Fruit fly (Drosophila melanogaster): ENCODE measurements around the gene CG7300.
A peak's percentile ranks its signal among the peaks of the same experiment; 100 is the strongest.

CG7300 gene

dm6 chr2L:10736993-10737756, 39.3 kb upstream of the CG7300 start, which contains the start of the genes Vha16-5 and CG12299 (continued):
- no peak for TF ChIP-seq kah (GFP tag; optimal IDR thresholded peaks at IDR 0.05)
- TF ChIP-seq ERR (GFP tag; optimal IDR thresholded peaks at IDR 0.05): no peak
- TF ChIP-seq CG15514 (GFP tag; optimal IDR thresholded peaks at IDR 0.05): peak; percentile 83
- no peak for TF ChIP-seq zf30C (GFP tag; optimal IDR thresholded peaks at IDR 0.05)
- peak; percentile 53 for TF ChIP-seq NK7.1 (GFP tag; optimal IDR thresholded peaks at IDR 0.05)
- peak; percentile 72 for TF ChIP-seq CG12659 (GFP tag; optimal IDR thresholded peaks at IDR 0.05)
- no peak for TF ChIP-seq sima (GFP tag; optimal IDR thresholded peaks at IDR 0.05)
- TF ChIP-seq dysf (GFP tag; IDR thresholded peaks at IDR 0.05): peak; percentile 91
- peak; percentile 70 for TF ChIP-seq jumu (GFP tag; optimal IDR thresholded peaks at IDR 0.05)
- TF ChIP-seq Hmx (GFP tag; optimal IDR thresholded peaks at IDR 0.05): no peak
- TF ChIP-seq CG9609 (GFP tag; optimal IDR thresholded peaks at IDR 0.05): peak; percentile 89
- peak; percentile 77 for TF ChIP-seq ap (GFP tag; IDR thresholded peaks at IDR 0.05)
- TF ChIP-seq CG11723 (GFP tag; optimal IDR thresholded peaks at IDR 0.05): peak; percentile 65
- TF ChIP-seq pb (GFP tag; optimal IDR thresholded peaks at IDR 0.05): peak; percentile 69
- peak; percentile 70 for TF ChIP-seq wdn (GFP tag; IDR thresholded peaks at IDR 0.05)
- TF ChIP-seq az2 (GFP tag; optimal IDR thresholded peaks at IDR 0.05): peak; percentile 87
- no peak for TF ChIP-seq oc (tag; optimal IDR thresholded peaks at IDR 0.05)
- TF ChIP-seq HLH3B (GFP tag; IDR thresholded peaks at IDR 0.05): peak; percentile 93
- TF ChIP-seq Six4 (GFP tag; optimal IDR thresholded peaks at IDR 0.05): peak; percentile 77
- TF ChIP-seq CG17361 (GFP tag; IDR thresholded peaks at IDR 0.05): peak; percentile 55; the same call in 1 of the 3 replicates
- TF ChIP-seq CG1233 (GFP tag; optimal IDR thresholded peaks at IDR 0.05): peak; percentile 35
- peak; percentile 91 for TF ChIP-seq CG6272 (GFP tag; IDR thresholded peaks at IDR 0.05)
- peak; percentile 78 for TF ChIP-seq CG7987 (GFP tag; optimal IDR thresholded peaks at IDR 0.05)
- no peak for TF ChIP-seq CG5180 (GFP tag; optimal IDR thresholded peaks at IDR 0.05)
- TF ChIP-seq CG4617 (GFP tag; optimal IDR thresholded peaks at IDR 0.05; ENCODE audit: borderline replicate concordance): peak; percentile 78
- TF ChIP-seq CG11247 (GFP tag; IDR thresholded peaks at IDR 0.05): peak; percentile 88
- peak; percentile 54 for TF ChIP-seq stwl (tag; optimal IDR thresholded peaks at IDR 0.05)
- no peak for TF ChIP-seq Asciz (GFP tag; optimal IDR thresholded peaks at IDR 0.05)
- peak; percentile 65 for TF ChIP-seq CG4854 (GFP tag; optimal IDR thresholded peaks at IDR 0.05)
- TF ChIP-seq GATAe (GFP tag; conservative IDR thresholded peaks at IDR 0.05): no peak; the same call in 1 of the 2 replicates
- peak; percentile 55 for TF ChIP-seq Taf1 (GFP tag; IDR thresholded peaks at IDR 0.05)
- TF ChIP-seq mirr (GFP tag; optimal IDR thresholded peaks at IDR 0.05): peak; percentile 47
- TF ChIP-seq exex (tag; optimal IDR thresholded peaks at IDR 0.05): no peak
- peak; percentile 77 for TF ChIP-seq CG13624 (GFP tag; optimal IDR thresholded peaks at IDR 0.05)
- peak; percentile 92 for TF ChIP-seq Hsf (GFP tag; optimal IDR thresholded peaks at IDR 0.05)
- TF ChIP-seq CG15073 (GFP tag; optimal IDR thresholded peaks at IDR 0.05): no peak
- TF ChIP-seq HLHmδ (GFP tag; optimal IDR thresholded peaks at IDR 0.05): no peak
- peak; percentile 81 for TF ChIP-seq NfI (GFP tag; optimal IDR thresholded peaks at IDR 0.05)
- peak; percentile 37 for TF ChIP-seq twi (tag; optimal IDR thresholded peaks at IDR 0.05)
- peak; percentile 49 for TF ChIP-seq CG13296 (GFP tag; optimal IDR thresholded peaks at IDR 0.05)
- no peak for TF ChIP-seq hkb (optimal IDR thresholded peaks at IDR 0.05)
- TF ChIP-seq hkb (GFP tag; IDR thresholded peaks at IDR 0.05): peak; percentile 84
- no peak for TF ChIP-seq CG1529 (GFP tag; optimal IDR thresholded peaks at IDR 0.05)
- peak; percentile 70 for TF ChIP-seq CG30020 (tag; optimal IDR thresholded peaks at IDR 0.05)
- TF ChIP-seq luna (GFP tag; optimal IDR thresholded peaks at IDR 0.05): no peak
- no peak for TF ChIP-seq CTCF (GFP tag; optimal IDR thresholded peaks at IDR 0.05)
- peak; percentile 85 for TF ChIP-seq NC2β (GFP tag; optimal IDR thresholded peaks at IDR 0.05)
- peak; percentile 74 for TF ChIP-seq Scr (GFP tag; IDR thresholded peaks at IDR 0.05; ENCODE audit: partially characterized antibody)
- TF ChIP-seq mam (GFP tag; optimal IDR thresholded peaks at IDR 0.05): peak; percentile 74
- peak; percentile 99 for TF ChIP-seq CG1792 (GFP tag; optimal IDR thresholded peaks at IDR 0.05)
- peak; percentile 70 for TF ChIP-seq Meics (GFP tag; optimal IDR thresholded peaks at IDR 0.05)
